Fruit fly (Drosophila melanogaster) whole organism, wandering third instar larva: ENCODE results near the gene Rsod.

Experiments used
- CG9705 ChIP-seq: fragments of 200-800 bp; sonication (Bioruptor generic); optimal IDR thresholded peaks from 2 replicates; lab custom pipeline; 2018; ENCODE audit warnings: missing biosample characterization, mild to moderate bottlenecking, missing genetic modification characterization
- CrebA ChIP-seq: fragments of 200-800 bp; sonication (Bioruptor generic); optimal IDR thresholded peaks from 2 replicates; lab custom pipeline; 2016; ENCODE audit warnings: missing biosample characterization, mild to moderate bottlenecking, missing genetic modification characterization, borderline replicate concordance
- Dfd ChIP-seq: fragments of >200 bp; optimal IDR thresholded peaks from 2 replicates; lab custom pipeline; 2017; ENCODE audit warnings: missing biosample characterization, missing genetic modification characterization
- Dif ChIP-seq: fragments of 200-275, 200-300 bp; sonication (Bioruptor generic); optimal IDR thresholded peaks from 2 replicates; lab custom pipeline; 2018; ENCODE audit warnings: missing biosample characterization, missing genetic modification characterization; ENCODE audit not compliant: partially characterized antibody
- GATAd ChIP-seq: sonication (Bioruptor generic); optimal IDR thresholded peaks from 2 replicates; lab custom pipeline; 2016; ENCODE audit warnings: missing biosample characterization, missing genetic modification characterization
- HLH106 ChIP-seq: fragments of 200-800 bp; optimal IDR thresholded peaks from 3 replicates; lab custom pipeline; 2019; ENCODE audit warnings: missing biosample characterization, mild to moderate bottlenecking, missing genetic modification characterization, moderate library complexity
- Hr78 ChIP-seq: fragments of >200 bp; optimal IDR thresholded peaks from 2 replicates; lab custom pipeline; 2017; ENCODE audit warnings: missing biosample characterization, missing genetic modification characterization
- Hr83 ChIP-seq: fragments of 200-300 bp; sonication (Bioruptor generic); optimal IDR thresholded peaks from 2 replicates; lab custom pipeline; 2016; ENCODE audit warnings: missing biosample characterization, mild to moderate bottlenecking, missing genetic modification characterization, moderate library complexity; ENCODE audit not compliant: poor library complexity, severe bottlenecking
- Mio ChIP-seq: sonication (Bioruptor generic); optimal IDR thresholded peaks from 2 replicates; lab custom pipeline; 2016; ENCODE audit warnings: missing biosample characterization, missing genetic modification characterization
- Myc ChIP-seq: fragments of >200 bp; optimal IDR thresholded peaks from 2 replicates; lab custom pipeline; 2017
- OdsH ChIP-seq: fragments of 200-800 bp; sonication (Bioruptor generic); optimal IDR thresholded peaks from 2 replicates; lab custom pipeline; 2016; ENCODE audit warnings: missing biosample characterization, mild to moderate bottlenecking, missing genetic modification characterization
- Rel ChIP-seq, 2 experiments: fragments of 200-800 bp; sonication (Bioruptor generic) in 1 of 2; optimal IDR thresholded peaks; 2 replicates in 1 of 2; 3 replicates in 1 of 2; lab custom pipeline; 2016 to 2019; ENCODE audit warnings: mild to moderate bottlenecking in 2 of 2, missing biosample characterization in 2 of 2, missing genetic modification characterization in 2 of 2, moderate library complexity in 1 of 2
- Sp1 ChIP-seq: fragments of 200-800 bp; sonication (Bioruptor generic); optimal IDR thresholded peaks from 3 replicates; lab custom pipeline; 2019; ENCODE audit warnings: missing biosample characterization, mild to moderate bottlenecking, missing genetic modification characterization, moderate library complexity
- Vsx2 ChIP-seq: fragments of 200-300, 225-300 bp; sonication (Bioruptor generic); optimal IDR thresholded peaks from 2 replicates; lab custom pipeline; 2018; ENCODE audit warnings: missing biosample characterization, missing genetic modification characterization; ENCODE audit not compliant: partially characterized antibody
- br ChIP-seq: fragments of 200-800 bp; sonication (Bioruptor generic); optimal IDR thresholded peaks from 2 replicates; lab custom pipeline; 2016; ENCODE audit warnings: missing biosample characterization, missing genetic modification characterization
- brk ChIP-seq: fragments of 200-800 bp; sonication (Bioruptor generic); optimal IDR thresholded peaks from 2 replicates; lab custom pipeline; 2016; ENCODE audit warnings: missing biosample characterization, mild to moderate bottlenecking, missing genetic modification characterization
- dl ChIP-seq, 2 experiments: fragments of 175-275, 200-275 bp in 1 of 2; fragments of 200-275 bp in 1 of 2; sonication (Bioruptor generic); optimal IDR thresholded peaks; lab custom pipeline; 2018; ENCODE audit warnings: mild to moderate bottlenecking in 2 of 2, missing biosample characterization in 2 of 2, missing genetic modification characterization in 2 of 2, moderate library complexity in 2 of 2; ENCODE audit not compliant: partially characterized antibody in 2 of 2, insufficient read depth in 1 of 2
- dmrt93B ChIP-seq: fragments of 200-800 bp; sonication (Bioruptor generic); optimal IDR thresholded peaks from 2 replicates; lab custom pipeline; 2018; ENCODE audit warnings: missing biosample characterization, mild to moderate bottlenecking, missing genetic modification characterization
- dsf ChIP-seq: sonication (Bioruptor generic); optimal IDR thresholded peaks from 2 replicates; lab custom pipeline; 2016; ENCODE audit warnings: missing biosample characterization, missing genetic modification characterization, borderline replicate concordance
- ey ChIP-seq: fragments of 200-800 bp; sonication (Bioruptor generic); optimal IDR thresholded peaks from 2 replicates; lab custom pipeline; 2016; ENCODE audit warnings: missing biosample characterization, missing genetic modification characterization
- foxo ChIP-seq, 2 experiments: fragments of 200-800 bp; sonication (Bioruptor generic); optimal IDR thresholded peaks; 2 replicates in 1 of 2; 3 replicates in 1 of 2; lab custom pipeline; 2016 to 2017; ENCODE audit warnings: missing biosample characterization in 2 of 2, missing genetic modification characterization in 2 of 2
- fru ChIP-seq: fragments of 200-800 bp; sonication (Bioruptor generic); optimal IDR thresholded peaks from 3 replicates; lab custom pipeline; 2016; ENCODE audit warnings: missing biosample characterization, mild to moderate bottlenecking, missing genetic modification characterization
- lola ChIP-seq: fragments of >200 bp; optimal IDR thresholded peaks from 2 replicates; lab custom pipeline; 2017; ENCODE audit warnings: missing biosample characterization, missing genetic modification characterization
- pan ChIP-seq: fragments of >200 bp; optimal IDR thresholded peaks from 2 replicates; lab custom pipeline; 2017
- psq ChIP-seq: fragments of 200-800 bp; sonication (Bioruptor generic); optimal IDR thresholded peaks from 3 replicates; lab custom pipeline; 2017; ENCODE audit warnings: missing biosample characterization, mild to moderate bottlenecking, missing genetic modification characterization, moderate library complexity
- rgr ChIP-seq: fragments of 200-800 bp; sonication (Bioruptor generic); optimal IDR thresholded peaks from 3 replicates; lab custom pipeline; 2016; ENCODE audit warnings: missing biosample characterization, mild to moderate bottlenecking, missing genetic modification characterization
- sv ChIP-seq: fragments of 200-800 bp; sonication (Bioruptor generic); optimal IDR thresholded peaks from 3 replicates; lab custom pipeline; 2016; ENCODE audit warnings: missing biosample characterization, missing genetic modification characterization
- tai ChIP-seq: sonication (Bioruptor generic); optimal IDR thresholded peaks from 2 replicates; lab custom pipeline; 2016; ENCODE audit warnings: missing biosample characterization, missing genetic modification characterization
- usp ChIP-seq: fragments of >200 bp; optimal IDR thresholded peaks from 2 replicates; lab custom pipeline; 2017; ENCODE audit warnings: missing biosample characterization, missing genetic modification characterization
- woc ChIP-seq: sonication (Bioruptor generic); optimal IDR thresholded peaks from 2 replicates; lab custom pipeline; 2016; ENCODE audit warnings: missing biosample characterization, mild to moderate bottlenecking, missing genetic modification characterization

The Rsod gene

dm6 chr3R:30189398-30189797 lies 18.4 kb upstream of the Rsod start:
- TF ChIP-seq sv (GFP tag; lab: Kevin White, UChicago) (no peak), pan (no peak), Myc (lab: Kevin White, UChicago) (no peak), tai (GFP tag; lab: Kevin White, UChicago) (no peak), Sp1 (GFP tag; lab: Kevin White, UChicago) (no peak), lola (no peak), rgr (GFP tag; lab: Kevin White, UChicago) (no peak)

dm6 chr3R:30183872-30184271 lies 12.9 kb upstream of the Rsod start:
- TF ChIP-seq tai (GFP tag; lab: Kevin White, UChicago), result no peak
- no peak for TF ChIP-seq Hr78 (GFP tag; lab: Kevin White, UChicago)
- TF ChIP-seq Mio (GFP tag; lab: Kevin White, UChicago), result no peak

dm6 chr3R:30179934-30180333 lies 8.9 kb upstream of the Rsod start, which contains the start of gene Bet5:
Bet5 (plus strand) TSS chr3R:30180232.
- TF ChIP-seq OdsH (no peak), Dfd (GFP tag; lab: Kevin White, UChicago) (no peak)

- TF ChIP-seq OdsH (no peak), dsf (GFP tag; lab: Kevin White, UChicago) (no peak), psq (GFP tag; lab: Kevin White, UChicago) (no peak), Dif (GFP tag; lab: Kevin White, UChicago) (no peak), Mio (GFP tag; lab: Kevin White, UChicago) (no peak), tai (GFP tag; lab: Kevin White, UChicago) (no peak), usp (GFP tag; lab: Kevin White, UChicago) (no peak), fru (GFP tag; lab: Kevin White, UChicago) (no peak), Myc (lab: Kevin White, UChicago) (no peak), CrebA (GFP tag; lab: Kevin White, UChicago) (no peak), lola (no peak), Rel (GFP tag; optimal IDR thresholded peaks at IDR 0.05; lab: Kevin White, UChicago) (no peak), Rel (tag; optimal IDR thresholded peaks at IDR 0.05; lab: Kevin White, UChicago) (no peak)
Observed at dm6 chr3R:30177494-30177893, 6.5 kb upstream of the Rsod start, which contains the start of the genes CG1983 and CG15530. CG1983 (minus strand) TSS chr3R:30177700. CG15530 (plus strand) TSS chr3R:30177877.

dm6 chr3R:30176314-30176713 lies 5.3 kb upstream of the Rsod start:
- no peak for TF ChIP-seq Rel (GFP tag; optimal IDR thresholded peaks at IDR 0.05; lab: Kevin White, UChicago)
- TF ChIP-seq Rel (tag; optimal IDR thresholded peaks at IDR 0.05; lab: Kevin White, UChicago), result no peak
- TF ChIP-seq woc (GFP tag; lab: Kevin White, UChicago), result no peak
- no peak for TF ChIP-seq Dfd (GFP tag; lab: Kevin White, UChicago)
- no peak for TF ChIP-seq Hr83 (GFP tag; lab: Kevin White, UChicago)
- TF ChIP-seq br (GFP tag; lab: Kevin White, UChicago), result no peak
- TF ChIP-seq dl (GFP tag; optimal IDR thresholded peaks at IDR 0.05; lab: Kevin White, UChicago; ENCODE audit: insufficient read depth in 1 of 2, partially characterized antibody in 2 of 2), result no peak
- no peak for TF ChIP-seq HLH106
- TF ChIP-seq OdsH, result no peak
- TF ChIP-seq dmrt93B, result no peak
- TF ChIP-seq fru (GFP tag; lab: Kevin White, UChicago), result no peak
- no peak for TF ChIP-seq GATAd (GFP tag; lab: Kevin White, UChicago)
- TF ChIP-seq lola, result no peak
- no peak for TF ChIP-seq brk

dm6 chr3R:30175045-30175589 lies 4.1 kb upstream of the Rsod start:
- TF ChIP-seq psq (GFP tag; lab: Kevin White, UChicago) (no peak), ey (GFP tag; lab: Kevin White, UChicago) (no peak), OdsH (no peak), pan (no peak), Vsx2 (GFP tag; lab: Kevin White, UChicago) (no peak), tai (GFP tag; lab: Kevin White, UChicago) (no peak), HLH106 (no peak), CG9705 (GFP tag; lab: Kevin White, UChicago) (no peak), dl (GFP tag; optimal IDR thresholded peaks at IDR 0.05; lab: Kevin White, UChicago; ENCODE audit: insufficient read depth in 1 of 2, partially characterized antibody in 2 of 2) (no peak), brk (no peak), Hr78 (GFP tag; lab: Kevin White, UChicago) (no peak), dsf (GFP tag; lab: Kevin White, UChicago) (no peak), foxo (GFP tag; optimal IDR thresholded peaks at IDR 0.05; lab: Kevin White, UChicago) (no peak), CrebA (GFP tag; lab: Kevin White, UChicago) (no peak), dmrt93B (no peak)
